Fruit fly (Drosophila melanogaster) whole organism, embryonic: Measurements from ENCODE around the gene Jhbp3.

ENCODE experiments used
- Adf1 ChIP-seq: fragments of 200-800 bp; sonication (Bioruptor generic); IDR thresholded peaks from 2 replicates; pipeline ENCODE4 v1.3.6; 2022; ENCODE audit warnings: missing biosample characterization, missing genetic modification characterization
- Atf-2 ChIP-seq: fragments of 200-800 bp; sonication (Bioruptor generic); optimal IDR thresholded peaks from 2 replicates; lab custom pipeline; 2016; ENCODE audit warnings: missing biosample characterization, missing genetic modification characterization
- CG10147 ChIP-seq: fragments of 200-800 bp; sonication (Bioruptor generic); optimal IDR thresholded peaks from 2 replicates; lab custom pipeline; 2019; ENCODE audit warnings: missing biosample characterization, mild to moderate bottlenecking, missing genetic modification characterization, moderate library complexity
- CG10267 ChIP-seq: fragments of 200-800 bp; sonication (Bioruptor generic); optimal IDR thresholded peaks from 2 replicates; lab custom pipeline; 2018; ENCODE audit warnings: missing biosample characterization, mild to moderate bottlenecking, missing genetic modification characterization, moderate library complexity
- CG10565 ChIP-seq: fragments of 200-800 bp; sonication (Bioruptor generic); optimal IDR thresholded peaks from 3 replicates; lab custom pipeline; 2016; ENCODE audit warnings: missing biosample characterization, mild to moderate bottlenecking, missing genetic modification characterization
- CG10654 ChIP-seq: fragments of 200-800 bp; sonication (Bioruptor generic); optimal IDR thresholded peaks from 2 replicates; lab custom pipeline; 2016; ENCODE audit warnings: missing biosample characterization, missing genetic modification characterization
- CG11560 ChIP-seq: fragments of 200-800 bp; sonication (Bioruptor generic); IDR thresholded peaks from 3 replicates; pipeline ENCODE4 v1.3.6; 2022; ENCODE audit warnings: missing biosample characterization, missing genetic modification characterization
- CG11696 ChIP-seq: fragments of 200-800 bp; sonication (Bioruptor generic); IDR thresholded peaks from 2 replicates; pipeline ENCODE4 v1.3.6; 2022; ENCODE audit warnings: missing biosample characterization, missing genetic modification characterization
- CG14014 ChIP-seq: fragments of 200-800 bp; sonication (Bioruptor generic); IDR thresholded peaks from 2 replicates; pipeline ENCODE4 v1.3.6; 2022; ENCODE audit warnings: missing biosample characterization, missing genetic modification characterization
- CG15073 ChIP-seq: fragments of 200-800 bp; sonication (Bioruptor generic); optimal IDR thresholded peaks from 2 replicates; lab custom pipeline; 2016; ENCODE audit warnings: missing biosample characterization, missing genetic modification characterization
- CG1529 ChIP-seq: fragments of 200-800 bp; sonication (Bioruptor generic); optimal IDR thresholded peaks from 3 replicates; lab custom pipeline; 2018; ENCODE audit warnings: missing biosample characterization, missing genetic modification characterization
- CG2116 ChIP-seq: fragments of 200-800 bp; sonication (Bioruptor generic); optimal IDR thresholded peaks from 3 replicates; lab custom pipeline; 2018; ENCODE audit warnings: missing biosample characterization, mild to moderate bottlenecking, missing genetic modification characterization
- CG2202 ChIP-seq: fragments of 200-800 bp; sonication (Bioruptor generic); optimal IDR thresholded peaks from 2 replicates; lab custom pipeline; 2018; ENCODE audit warnings: missing biosample characterization, mild to moderate bottlenecking, missing genetic modification characterization
- CG2678 ChIP-seq: fragments of 200-800 bp; sonication (Bioruptor generic); optimal IDR thresholded peaks from 3 replicates; lab custom pipeline; 2019; ENCODE audit warnings: missing biosample characterization, mild to moderate bottlenecking, missing genetic modification characterization, moderate library complexity
- CG31388 ChIP-seq: fragments of 200-800 bp; sonication (Bioruptor generic); optimal IDR thresholded peaks from 2 replicates; lab custom pipeline; 2016; ENCODE audit warnings: missing biosample characterization, missing genetic modification characterization
- CG6854 ChIP-seq: fragments of 200-800 bp; sonication (Bioruptor generic); optimal IDR thresholded peaks from 3 replicates; lab custom pipeline; 2017; ENCODE audit warnings: missing biosample characterization, mild to moderate bottlenecking, missing genetic modification characterization
- CG7556 ChIP-seq: fragments of 200-800 bp; sonication (Bioruptor generic); optimal IDR thresholded peaks from 2 replicates; lab custom pipeline; 2017; ENCODE audit warnings: missing biosample characterization, mild to moderate bottlenecking, missing genetic modification characterization
- CG9437 ChIP-seq: fragments of 200-800 bp; sonication (Bioruptor generic); optimal IDR thresholded peaks from 2 replicates; lab custom pipeline; 2018; ENCODE audit warnings: missing biosample characterization, mild to moderate bottlenecking, missing genetic modification characterization
- Chrac-16 ChIP-seq: fragments of 200-800 bp; sonication (Bioruptor generic); optimal IDR thresholded peaks from 3 replicates; lab custom pipeline; 2016; ENCODE audit warnings: missing biosample characterization, missing genetic modification characterization
- Eip74EF ChIP-seq, 2 experiments: fragments of 200-800 bp in 1 of 2; fragments of >200 bp in 1 of 2; sonication (Bioruptor generic) in 1 of 2; optimal IDR thresholded peaks; 2 replicates each; lab custom pipeline; 2017 to 2019; ENCODE audit warnings: missing biosample characterization in 2 of 2, missing genetic modification characterization in 2 of 2, mild to moderate bottlenecking in 1 of 2, moderate library complexity in 1 of 2
- Fer2 ChIP-seq: fragments of 200-800 bp; sonication (Bioruptor generic); optimal IDR thresholded peaks from 2 replicates; lab custom pipeline; 2018; ENCODE audit warnings: missing biosample characterization, mild to moderate bottlenecking, missing genetic modification characterization, moderate library complexity
- Hand ChIP-seq: fragments of 200-800 bp; sonication (Bioruptor generic); optimal IDR thresholded peaks from 2 replicates; lab custom pipeline; 2017; ENCODE audit warnings: mild to moderate bottlenecking, missing biosample characterization, missing genetic modification reagents, missing genetic modification characterization
- HmgZ ChIP-seq: fragments of 200-800 bp; sonication (Bioruptor generic); optimal IDR thresholded peaks from 2 replicates; lab custom pipeline; 2018; ENCODE audit warnings: missing biosample characterization, mild to moderate bottlenecking, missing genetic modification characterization
- MBD-R2 ChIP-seq: fragments of 200-800 bp; sonication (Bioruptor generic); IDR thresholded peaks from 2 replicates; pipeline ENCODE4 v1.3.6; 2022; ENCODE audit warnings: missing biosample characterization, missing genetic modification characterization
- Nf-YC ChIP-seq: fragments of 200-800 bp; optimal IDR thresholded peaks from 3 replicates; lab custom pipeline; 2019; ENCODE audit warnings: missing biosample characterization, mild to moderate bottlenecking, missing genetic modification characterization, moderate library complexity
- NfI ChIP-seq: fragments of 200-800 bp; sonication (Bioruptor generic); optimal IDR thresholded peaks from 3 replicates; lab custom pipeline; 2018; ENCODE audit warnings: missing biosample characterization, mild to moderate bottlenecking, missing genetic modification characterization, moderate library complexity
- PHDP ChIP-seq: fragments of 200-800 bp; sonication (Bioruptor generic); optimal IDR thresholded peaks from 3 replicates; lab custom pipeline; 2018; ENCODE audit warnings: missing biosample characterization, mild to moderate bottlenecking, missing genetic modification characterization, moderate library complexity
- Rfx ChIP-seq: fragments of 200-800 bp; sonication (Bioruptor generic); IDR thresholded peaks from 2 replicates; pipeline ENCODE4 v1.3.6; 2022; ENCODE audit warnings: missing biosample characterization, missing genetic modification characterization
- Sin3A ChIP-seq: fragments of >200 bp; optimal IDR thresholded peaks from 2 replicates; lab custom pipeline; 2018
- Usf ChIP-seq: fragments of 200-800 bp; sonication (Bioruptor generic); optimal IDR thresholded peaks from 2 replicates; lab custom pipeline; 2017; ENCODE audit warnings: missing genotype, missing biosample characterization, missing genetic modification characterization
- bbx ChIP-seq: fragments of 200-800 bp; sonication (Bioruptor generic); IDR thresholded peaks from 2 replicates; pipeline ENCODE4 v1.3.6; 2022; ENCODE audit warnings: missing biosample characterization, missing genetic modification characterization; ENCODE audit not compliant: partially characterized antibody
- btn ChIP-seq: fragments of 200-800 bp; sonication (Bioruptor generic); optimal IDR thresholded peaks from 2 replicates; lab custom pipeline; 2016; ENCODE audit warnings: missing biosample characterization, missing genetic modification characterization
- cad ChIP-seq: fragments of >200 bp; optimal IDR thresholded peaks from 2 replicates; lab custom pipeline; 2017; ENCODE audit warnings: missing biosample characterization, missing genetic modification characterization
- en ChIP-seq: fragments of 200-800 bp; sonication (Bioruptor generic); optimal IDR thresholded peaks from 2 replicates; lab custom pipeline; 2016; ENCODE audit warnings: missing biosample characterization, missing genetic modification characterization
- lilli ChIP-seq: fragments of 200-800 bp; sonication (Bioruptor generic); optimal IDR thresholded peaks from 3 replicates; lab custom pipeline; 2016; ENCODE audit warnings: missing biosample characterization, missing genetic modification characterization
- mirr ChIP-seq: fragments of 200-800 bp; sonication (Bioruptor generic); optimal IDR thresholded peaks from 3 replicates; lab custom pipeline; 2018; ENCODE audit warnings: missing biosample characterization, mild to moderate bottlenecking, missing genetic modification characterization
- phol ChIP-seq: fragments of 200-800 bp; sonication (Bioruptor generic); optimal IDR thresholded peaks from 3 replicates; lab custom pipeline; 2018; ENCODE audit warnings: missing biosample characterization, mild to moderate bottlenecking, missing genetic modification characterization, moderate library complexity
- prd ChIP-seq, 3 experiments: fragments of >200 bp in 2 of 3; fragments of 200-800 bp in 1 of 3; sonication (Bioruptor generic) in 1 of 3; optimal IDR thresholded peaks in 2 of 3; IDR thresholded peaks in 1 of 3; 2 replicates in 2 of 3; 3 replicates in 1 of 3; pipeline versions ENCODE4 v1.3.6 to Lab custom; 2017 to 2022; ENCODE audit warnings: missing biosample characterization in 1 of 3, missing genetic modification characterization in 1 of 3
- pum ChIP-seq: fragments of 200-800 bp; sonication (Bioruptor generic); optimal IDR thresholded peaks from 2 replicates; lab custom pipeline; 2016; ENCODE audit warnings: missing biosample characterization, missing genetic modification characterization
- rib ChIP-seq: fragments of 200-800 bp; sonication (Bioruptor generic); IDR thresholded peaks from 2 replicates; pipeline ENCODE4 v1.3.6; 2022; ENCODE audit warnings: missing biosample characterization, missing genetic modification characterization
- row ChIP-seq: fragments of 200-800 bp; sonication (Bioruptor generic); IDR thresholded peaks from 3 replicates; pipeline ENCODE4 v1.3.6; 2022; ENCODE audit warnings: missing biosample characterization, missing genetic modification characterization
- run ChIP-seq: fragments of 200-800 bp; sonication (Bioruptor generic); optimal IDR thresholded peaks from 3 replicates; lab custom pipeline; 2018; ENCODE audit warnings: missing biosample characterization, mild to moderate bottlenecking, missing genetic modification characterization
- seq ChIP-seq: fragments of 200-800 bp; sonication (Bioruptor generic); IDR thresholded peaks from 2 replicates; pipeline ENCODE4 v1.3.6; 2022; ENCODE audit warnings: missing biosample characterization, missing genetic modification characterization
- slp2 ChIP-seq: fragments of 200-800 bp; sonication (Bioruptor generic); optimal IDR thresholded peaks from 2 replicates; lab custom pipeline; 2016; ENCODE audit warnings: missing biosample characterization, missing genetic modification characterization
- tup ChIP-seq: fragments of 200-800 bp; sonication (Bioruptor generic); optimal IDR thresholded peaks from 2 replicates; lab custom pipeline; 2016; ENCODE audit warnings: missing biosample characterization, mild to moderate bottlenecking, missing genetic modification characterization, moderate library complexity
- twi ChIP-seq: fragments of 200-800 bp; optimal IDR thresholded peaks from 2 replicates; lab custom pipeline; 2019; ENCODE audit warnings: missing biosample characterization, mild to moderate bottlenecking, missing genetic modification characterization, moderate library complexity
- unpg ChIP-seq: fragments of 200-800 bp; sonication (Bioruptor generic); optimal IDR thresholded peaks from 3 replicates; lab custom pipeline; 2018; ENCODE audit warnings: missing biosample characterization, mild to moderate bottlenecking, missing genetic modification characterization, moderate library complexity
- vfl ChIP-seq: fragments of 200-800 bp; sonication (Bioruptor generic); optimal IDR thresholded peaks from 2 replicates; lab custom pipeline; 2016; ENCODE audit warnings: missing biosample characterization, missing genetic modification characterization
- z ChIP-seq: fragments of 200-800 bp; sonication (Bioruptor generic); IDR thresholded peaks from 3 replicates; pipeline ENCODE4 v1.3.6; 2022; ENCODE audit warnings: missing biosample characterization, missing genetic modification characterization

Jhbp3 gene

DNA sequence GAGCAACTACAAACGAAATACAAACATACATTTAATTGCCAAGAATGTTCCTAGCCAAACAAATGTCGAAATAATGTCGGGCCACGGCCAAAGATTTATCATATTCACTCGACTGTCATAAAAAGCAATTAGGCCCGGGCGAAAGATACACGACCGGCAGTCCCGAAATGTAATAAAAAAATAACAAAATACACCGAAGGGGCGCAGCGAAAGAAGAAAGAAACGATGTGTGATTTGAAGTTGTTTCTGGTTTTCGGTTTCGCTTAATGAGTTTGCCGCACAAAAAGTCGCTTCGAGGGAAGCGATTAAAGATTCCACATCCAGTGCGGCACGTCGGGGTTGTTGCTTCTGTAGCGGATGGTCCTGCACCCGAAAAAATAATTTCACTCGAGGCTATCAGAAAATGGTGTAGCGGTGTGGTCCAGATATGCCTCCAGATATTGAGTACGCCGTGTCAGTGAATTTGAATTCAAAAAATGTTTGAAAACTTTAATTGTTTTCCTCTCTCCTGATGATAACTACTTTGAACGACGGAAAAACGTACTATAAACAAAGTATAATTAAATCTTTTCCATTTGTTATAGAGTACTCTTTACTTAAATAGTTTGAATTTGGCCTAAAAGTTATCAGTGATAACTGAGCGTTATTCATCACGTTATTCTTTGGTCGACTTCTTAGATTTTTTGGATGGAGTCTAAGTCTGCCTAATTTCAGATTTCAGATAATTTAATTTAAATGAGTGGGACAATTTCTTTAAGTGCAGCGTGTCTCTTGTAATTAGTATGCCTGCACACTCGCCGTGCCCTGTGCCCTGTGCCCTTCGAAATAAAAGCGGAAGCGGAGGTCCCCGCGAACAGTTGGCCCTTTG is 34.3 kb upstream of the Jhbp3 start (continued):
- TF ChIP-seq CG10654 (peak; percentile 36), CG7556 (GFP tag; lab: Kevin White, UChicago) (peak; percentile 85), phol (tag; lab: Kevin White, UChicago) (peak; percentile 80), CG15073 (peak; percentile 11), CG2116 (no peak), Nf-YC (tag; lab: Kevin White, UChicago) (no peak), CG6854 (no peak), mirr (GFP tag; lab: Kevin White, UChicago) (no peak), seq (no peak), Adf1 (no peak), rib (GFP tag; lab: Robert Waterston, UW) (peak; percentile 44; the same call in 1 of the 2 replicates), prd (optimal IDR thresholded peaks at IDR 0.05; lab: Kevin White, UChicago) (no peak), prd (GFP tag; IDR thresholded peaks at IDR 0.05; lab: Robert Waterston, UW) (peak; percentile 34; the same call in 1 of the 3 replicates), CG10565 (GFP tag; lab: Kevin White, UChicago) (no peak), btn (GFP tag; lab: Kevin White, UChicago) (peak; percentile 51), CG2678 (tag; lab: Kevin White, UChicago) (peak; percentile 63), PHDP (tag; lab: Kevin White, UChicago) (peak; percentile 35), cad (peak; percentile 81), Sin3A (lab: Kevin White, UChicago) (no peak), CG2202 (tag; lab: Kevin White, UChicago) (peak; percentile 57), MBD-R2 (GFP tag; lab: Robert Waterston, UW) (no peak), Rfx (GFP tag; lab: Robert Waterston, UW) (no peak), NfI (GFP tag; lab: Kevin White, UChicago) (no peak), Usf (GFP tag; lab: Kevin White, UChicago) (peak; percentile 54), z (no peak), CG1529 (GFP tag; lab: Kevin White, UChicago) (peak; percentile 63), CG31388 (GFP tag; lab: Kevin White, UChicago) (no peak), Hand (no peak), en (GFP tag; lab: Kevin White, UChicago) (peak; percentile 36), unpg (GFP tag; lab: Kevin White, UChicago) (peak; percentile 22), CG14014 (GFP tag; lab: Robert Waterston, UW) (no peak), HmgZ (tag; lab: Kevin White, UChicago) (no peak), CG11696 (GFP tag; lab: Robert Waterston, UW) (no peak), tup (GFP tag; lab: Kevin White, UChicago) (no peak), slp2 (GFP tag; lab: Kevin White, UChicago) (peak; percentile 58), row (GFP tag; lab: Robert Waterston, UW) (peak; percentile 57), Fer2 (tag; lab: Kevin White, UChicago) (no peak), bbx (GFP tag; lab: Robert Waterston, UW) (no peak), Eip74EF (GFP tag; optimal IDR thresholded peaks at IDR 0.05; lab: Kevin White, UChicago) (peak in 1 of 2 experiments; percentile 38), CG9437 (GFP tag; lab: Kevin White, UChicago) (peak; percentile 65), twi (peak; percentile 36), Atf-2 (peak; percentile 61), lilli (GFP tag; lab: Kevin White, UChicago) (peak; percentile 49), run (tag; lab: Kevin White, UChicago) (no peak), pum (GFP tag; lab: Kevin White, UChicago) (peak; percentile 32), CG10267 (tag; lab: Kevin White, UChicago) (peak; percentile 75), CG11560 (tag; lab: Robert Waterston, UW) (no peak), vfl (no peak), Chrac-16 (GFP tag; lab: Kevin White, UChicago) (peak; percentile 53), CG10147 (no peak)
